Worm (Caenorhabditis elegans): ENCODE measurements around the gene nas-37.

nas-37 gene

ce11 chrX:9984889-9985404, 36.1 kb upstream of the nas-37 start, which contains the start of gene F19C6.5:
F19C6.5 (minus strand) TSS chrX:9984939.
- TF ChIP-seq vab-7 (GFP tag; IDR thresholded peaks at IDR 0.05) (no peak), daf-16 (GFP tag; optimal IDR thresholded peaks at IDR 0.05) (no peak), daf-16 (tag; optimal IDR thresholded peaks at IDR 0.05) (peak; percentile 92), dve-1 (tag; optimal IDR thresholded peaks at IDR 0.05; ENCODE audit: insufficient read depth) (peak; percentile 22), nhr-48 (tag; optimal IDR thresholded peaks at IDR 0.05) (no peak), lir-3 (tag; optimal IDR thresholded peaks at IDR 0.05) (no peak), zfp-2 (tag; optimal IDR thresholded peaks at IDR 0.05) (no peak), pqm-1 (tag; optimal IDR thresholded peaks at IDR 0.05) (peak; percentile 18), Y5F2A.4 (GFP tag; optimal IDR thresholded peaks at IDR 0.05) (no peak), unc-130 (GFP tag; optimal IDR thresholded peaks at IDR 0.05) (no peak), php-3 (GFP tag; IDR thresholded peaks at IDR 0.05) (no peak), nhr-28 (tag; optimal IDR thresholded peaks at IDR 0.05) (peak; percentile 95), nhr-6 (tag; optimal IDR thresholded peaks at IDR 0.05) (no peak), sdz-12 (GFP tag; optimal IDR thresholded peaks at IDR 0.05) (no peak)

DNA sequence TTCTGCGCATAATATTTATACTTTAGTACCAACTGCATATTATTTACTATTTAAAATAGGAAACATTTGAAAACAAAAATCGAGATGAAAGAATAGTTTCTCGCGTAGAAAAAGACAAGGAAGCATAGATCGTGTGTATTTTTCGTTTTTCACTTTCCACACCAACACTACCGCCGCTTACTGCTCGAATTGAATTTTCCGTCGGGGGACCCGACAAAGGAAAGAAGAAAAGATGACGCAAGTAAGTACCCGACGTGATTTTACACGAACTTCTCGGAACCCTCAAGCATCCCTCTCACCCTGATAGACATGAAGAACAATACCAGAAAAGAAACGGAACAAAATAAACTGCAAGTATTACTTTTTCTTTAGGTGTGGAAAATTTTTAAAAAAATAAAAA, 32.4 kb upstream of the nas-37 start:
- TF ChIP-seq fkh-10 (GFP tag; optimal IDR thresholded peaks at IDR 0.05) = peak; percentile 74
- TF ChIP-seq tra-1 (GFP tag; IDR thresholded peaks at IDR 0.05) = no peak

DNA sequence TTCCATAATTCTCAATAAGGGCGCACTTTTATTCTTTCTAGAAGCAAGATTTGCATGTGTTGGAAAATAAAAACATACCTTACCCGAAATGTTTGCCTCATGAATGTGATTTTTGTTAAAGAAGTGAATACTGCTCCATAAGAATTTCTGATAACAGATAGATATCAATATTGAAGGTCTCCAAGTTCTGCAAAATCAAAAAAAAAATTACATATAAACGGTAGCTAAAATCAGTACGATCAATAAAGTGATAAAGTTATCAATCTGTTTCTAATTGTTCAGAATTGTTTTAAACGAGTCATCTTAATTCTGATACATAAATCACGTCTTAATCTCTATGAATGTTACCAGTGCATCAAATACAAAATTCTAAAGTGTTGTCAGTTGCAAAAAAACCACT, 27.3 kb upstream of the nas-37 start, which contains the start of gene mgl-1:
TSS of gene mgl-1 (minus strand) at position 101 of the 400 bp plus-strand sequence.
- TF ChIP-seq daf-12 (tag; optimal IDR thresholded peaks at IDR 0.05) (peak; percentile 4), spr-3 (GFP tag; optimal IDR thresholded peaks at IDR 0.05) (no peak)

- no peak for TF ChIP-seq F26F4.8 (GFP tag; conservative IDR thresholded peaks at IDR 0.05)
- TF ChIP-seq unc-39 (tag; optimal IDR thresholded peaks at IDR 0.05) = no peak
- no peak for TF ChIP-seq lin-39 (tag; optimal IDR thresholded peaks at IDR 0.05)
- no peak for TF ChIP-seq nhr-77 (tag; optimal IDR thresholded peaks at IDR 0.05)
- no peak for TF ChIP-seq T26A8.4 (GFP tag; IDR thresholded peaks at IDR 0.05)
- TF ChIP-seq skn-1 (tag; optimal IDR thresholded peaks at IDR 0.05) = no peak
- TF ChIP-seq nhr-102 (tag; optimal IDR thresholded peaks at IDR 0.05) = no peak
- TF ChIP-seq nhr-48 (tag; optimal IDR thresholded peaks at IDR 0.05) = no peak
- TF ChIP-seq nhr-25 (tag; optimal IDR thresholded peaks at IDR 0.05; ENCODE audit: borderline replicate concordance, insufficient read depth) = no peak
- TF ChIP-seq cey-2 (tag; optimal IDR thresholded peaks at IDR 0.05; ENCODE audit: borderline replicate concordance, insufficient read depth) = no peak
- TF ChIP-seq ceh-82 (tag; optimal IDR thresholded peaks at IDR 0.05) = no peak
- TF ChIP-seq mdl-1 (tag; optimal IDR thresholded peaks at IDR 0.05) = no peak
- TF ChIP-seq madf-5 (GFP tag; IDR thresholded peaks at IDR 0.05) = no peak
Measured at ce11 chrX:9965275-9965674, 16.4 kb upstream of the nas-37 start, which contains the start of gene pssy-1. pssy-1 (plus strand) TSS chrX:9965592.

DNA sequence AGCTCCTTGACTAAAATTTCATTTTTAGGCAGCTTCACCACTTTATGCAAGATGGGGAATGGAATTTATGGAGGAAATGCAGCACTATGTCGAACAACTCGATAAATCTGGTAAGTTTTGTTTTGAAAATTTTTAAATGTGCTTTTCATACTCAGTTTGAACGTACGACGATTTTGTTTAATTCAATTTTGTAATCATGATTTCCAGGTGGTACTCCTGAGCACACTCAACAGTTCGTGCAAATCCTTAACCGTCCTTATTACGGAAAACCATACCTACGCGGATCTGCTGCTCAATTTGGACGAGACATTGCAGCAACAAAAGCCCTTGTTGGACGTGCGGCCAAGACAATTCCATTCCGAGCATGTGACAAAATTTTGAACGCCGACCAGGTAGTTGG, 13.7 kb upstream of the nas-37 start:
- TF ChIP-seq aha-1 (tag) (peak; percentile 22), lin-38 (GFP tag; IDR thresholded peaks at IDR 0.05) (no peak), F44E2.7 (GFP tag; IDR thresholded peaks at IDR 0.05) (no peak), T20F7.1 (GFP tag; optimal IDR thresholded peaks at IDR 0.05) (no peak), lin-15B (tag; optimal IDR thresholded peaks at IDR 0.05) (no peak), saeg-2 (GFP tag; IDR thresholded peaks at IDR 0.05) (no peak), unc-62 (GFP tag; optimal IDR thresholded peaks at IDR 0.05 in 1 of 2) (peak in 1 of 2 experiments; percentile 92), unc-62 (tag; optimal IDR thresholded peaks at IDR 0.05) (no peak), lin-1 (GFP tag; IDR thresholded peaks at IDR 0.05) (no peak), dmd-6 (GFP tag; IDR thresholded peaks at IDR 0.05) (no peak), spr-1 (tag; optimal IDR thresholded peaks at IDR 0.05) (no peak), skn-1 (tag; optimal IDR thresholded peaks at IDR 0.05) (no peak), madf-9 (GFP tag; conservative IDR thresholded peaks at IDR 0.05) (no peak)
